Worm (Caenorhabditis elegans) whole organism, late embryonic: ENCODE data around the gene rabs-5.
A peak's percentile ranks its signal among the peaks of the same experiment; 100 is the strongest.

Source experiments
- F13H6.1 ChIP-seq: sonication (generic microtip); optimal IDR thresholded peaks from 2 replicates; lab custom pipeline; 2016; ENCODE audit warnings: missing genetic modification characterization, missing compliant biosample characterization
- K02D7.2 ChIP-seq: sonication (generic microtip); optimal IDR thresholded peaks from 2 replicates; lab custom pipeline; 2017; ENCODE audit warnings: mild to moderate bottlenecking, missing genetic modification characterization, missing compliant biosample characterization
- K09A11.1 ChIP-seq: sonication (generic microtip); optimal IDR thresholded peaks from 2 replicates; lab custom pipeline; 2017; ENCODE audit warnings: antibody characterized with exemption, mild to moderate bottlenecking, missing genetic modification characterization, missing compliant biosample characterization; ENCODE audit not compliant: insufficient read depth
- T23F11.4 ChIP-seq: fragments of 200-800 bp; sonication (Bioruptor generic); optimal IDR thresholded peaks from 2 replicates; lab custom pipeline; 2018; ENCODE audit warnings: mild to moderate bottlenecking, missing genetic modification characterization, missing compliant biosample characterization
- Y22D7AL.16 ChIP-seq: sonication (generic microtip); optimal IDR thresholded peaks from 2 replicates; lab custom pipeline; 2016; ENCODE audit warnings: missing genetic modification characterization, missing compliant biosample characterization
- ama-1 ChIP-seq: fragments of 150-350 bp; optimal IDR thresholded peaks from 2 replicates; lab custom pipeline; 2014
- ceh-14 ChIP-seq: sonication (generic microtip); optimal IDR thresholded peaks from 2 replicates; lab custom pipeline; 2016; ENCODE audit warnings: missing genotype, missing genetic modification characterization, missing compliant biosample characterization
- ceh-19 ChIP-seq: fragments of 200-800 bp; sonication (Bioruptor generic); optimal IDR thresholded peaks from 2 replicates; lab custom pipeline; 2018; ENCODE audit warnings: mild to moderate bottlenecking, missing genetic modification characterization, missing compliant biosample characterization
- ceh-22 ChIP-seq: sonication (generic microtip); optimal IDR thresholded peaks from 2 replicates; lab custom pipeline; 2017; ENCODE audit warnings: missing biosample characterization, missing genetic modification characterization
- ceh-30 ChIP-seq: fragments of 150-350 bp; optimal IDR thresholded peaks from 2 replicates; lab custom pipeline; 2014; ENCODE audit warnings: missing biosample characterization, missing genetic modification characterization
- ceh-31 ChIP-seq: sonication (generic microtip); optimal IDR thresholded peaks from 2 replicates; lab custom pipeline; 2016; ENCODE audit warnings: missing genetic modification characterization, missing compliant biosample characterization
- ceh-9 ChIP-seq: sonication (generic microtip); optimal IDR thresholded peaks from 2 replicates; lab custom pipeline; 2016; ENCODE audit warnings: mild to moderate bottlenecking, missing genetic modification characterization, inconsistent platforms, missing compliant biosample characterization
- che-1 ChIP-seq: sonication (generic microtip); optimal IDR thresholded peaks from 2 replicates; lab custom pipeline; 2016; ENCODE audit warnings: mild to moderate bottlenecking, missing genetic modification characterization, missing compliant biosample characterization
- dmd-4 ChIP-seq: sonication (generic microtip); optimal IDR thresholded peaks from 2 replicates; lab custom pipeline; 2016; ENCODE audit warnings: borderline replicate concordance, missing genetic modification characterization, missing compliant biosample characterization
- dve-1 ChIP-seq: sonication (generic microtip); optimal IDR thresholded peaks from 2 replicates; lab custom pipeline; 2017; ENCODE audit warnings: antibody characterized with exemption, mild to moderate bottlenecking, missing genetic modification characterization, missing compliant biosample characterization
- elt-2 ChIP-seq: sonication (generic microtip); optimal IDR thresholded peaks from 2 replicates; lab custom pipeline; 2016; ENCODE audit warnings: missing genetic modification reagents, missing genetic modification characterization, missing compliant biosample characterization
- ets-4 ChIP-seq: sonication (generic microtip); optimal IDR thresholded peaks from 2 replicates; lab custom pipeline; 2016; ENCODE audit warnings: missing genetic modification characterization, missing compliant biosample characterization
- fkh-10 ChIP-seq: fragments of 150-350 bp; optimal IDR thresholded peaks from 2 replicates; lab custom pipeline; 2014; ENCODE audit warnings: missing biosample characterization, missing genetic modification reagents, missing genetic modification characterization
- gmeb-2 ChIP-seq: sonication (generic microtip); optimal IDR thresholded peaks from 2 replicates; lab custom pipeline; 2016; ENCODE audit warnings: missing genetic modification characterization, inconsistent platforms, missing compliant biosample characterization
- hlh-13 ChIP-seq: fragments of 200-800 bp; sonication (Bioruptor generic); optimal IDR thresholded peaks from 2 replicates; lab custom pipeline; 2018; ENCODE audit warnings: mild to moderate bottlenecking, missing genetic modification characterization, missing compliant biosample characterization
- hlh-15 ChIP-seq: sonication (generic microtip); optimal IDR thresholded peaks from 2 replicates; lab custom pipeline; 2016; ENCODE audit warnings: missing genetic modification characterization, missing compliant biosample characterization
- lim-6 ChIP-seq: sonication (generic microtip); optimal IDR thresholded peaks from 2 replicates; lab custom pipeline; 2016; ENCODE audit warnings: missing genetic modification characterization, missing compliant biosample characterization
- lin-11 ChIP-seq: fragments of 200-800 bp; sonication (Bioruptor generic); optimal IDR thresholded peaks from 2 replicates; lab custom pipeline; 2018; ENCODE audit warnings: mild to moderate bottlenecking, missing genetic modification characterization, missing compliant biosample characterization
- madf-2 ChIP-seq: sonication (generic microtip); optimal IDR thresholded peaks from 2 replicates; lab custom pipeline; 2017; ENCODE audit warnings: missing genetic modification characterization, missing compliant biosample characterization
- mec-3 ChIP-seq: sonication (generic microtip); optimal IDR thresholded peaks from 2 replicates; lab custom pipeline; 2016; ENCODE audit warnings: borderline replicate concordance, missing genetic modification characterization, missing compliant biosample characterization
- nhr-11 ChIP-seq: fragments of 150-350 bp; optimal IDR thresholded peaks from 2 replicates; lab custom pipeline; 2014; ENCODE audit warnings: missing biosample characterization, missing genetic modification characterization
- nhr-232 ChIP-seq: sonication (generic microtip); optimal IDR thresholded peaks from 2 replicates; lab custom pipeline; 2016; ENCODE audit warnings: missing genetic modification characterization, missing compliant biosample characterization
- pag-3 ChIP-seq: sonication (generic microtip); optimal IDR thresholded peaks from 2 replicates; lab custom pipeline; 2016; ENCODE audit warnings: missing compliant biosample characterization, missing genetic modification characterization, borderline replicate concordance
- pat-9 ChIP-seq: fragments of 200-800 bp; sonication (Bioruptor generic); optimal IDR thresholded peaks from 2 replicates; lab custom pipeline; 2018; ENCODE audit warnings: mild to moderate bottlenecking, missing genetic modification characterization, moderate library complexity, missing compliant biosample characterization
- pax-1 ChIP-seq: fragments of 150-350 bp; optimal IDR thresholded peaks from 2 replicates; lab custom pipeline; 2014; ENCODE audit warnings: missing biosample characterization, missing genetic modification characterization
- pqm-1 ChIP-seq: sonication (generic microtip); optimal IDR thresholded peaks from 2 replicates; lab custom pipeline; 2016; ENCODE audit warnings: missing genetic modification characterization, missing compliant biosample characterization
- ref-2 ChIP-seq: sonication (generic microtip); optimal IDR thresholded peaks from 2 replicates; lab custom pipeline; 2016; ENCODE audit warnings: missing genetic modification characterization, missing compliant biosample characterization
- sox-2 ChIP-seq: fragments of 200-800 bp; sonication (Bioruptor generic); IDR thresholded peaks from 2 replicates; pipeline ENCODE4 v1.3.6; 2022; ENCODE audit warnings: missing genetic modification reagents, missing genetic modification characterization, missing compliant biosample characterization
- sox-4 ChIP-seq: sonication (generic microtip); optimal IDR thresholded peaks from 2 replicates; lab custom pipeline; 2017; ENCODE audit warnings: mild to moderate bottlenecking, missing genetic modification characterization, inconsistent platforms, missing compliant biosample characterization
- syd-9 ChIP-seq: sonication (generic microtip); optimal IDR thresholded peaks from 2 replicates; lab custom pipeline; 2016; ENCODE audit warnings: mild to moderate bottlenecking, missing genetic modification characterization, moderate library complexity, missing compliant biosample characterization
- tbx-2 ChIP-seq: sonication (generic microtip); optimal IDR thresholded peaks from 2 replicates; lab custom pipeline; 2016; ENCODE audit warnings: missing genetic modification characterization, missing compliant biosample characterization
- unc-42 ChIP-seq: sonication (generic microtip); optimal IDR thresholded peaks from 2 replicates; lab custom pipeline; 2016; ENCODE audit warnings: missing genotype, missing genetic modification characterization, missing compliant biosample characterization
- unc-55 ChIP-seq: sonication (generic microtip); optimal IDR thresholded peaks from 2 replicates; lab custom pipeline; 2017; ENCODE audit warnings: missing biosample characterization, missing genetic modification reagents, missing genetic modification characterization
- unc-86 ChIP-seq: sonication (generic microtip); optimal IDR thresholded peaks from 2 replicates; lab custom pipeline; 2016; ENCODE audit warnings: missing genetic modification characterization, missing compliant biosample characterization
- ztf-16 ChIP-seq: sonication (generic microtip); optimal IDR thresholded peaks from 2 replicates; lab custom pipeline; 2017; ENCODE audit warnings: missing genetic modification characterization, missing compliant biosample characterization

rabs-5 gene

DNA sequence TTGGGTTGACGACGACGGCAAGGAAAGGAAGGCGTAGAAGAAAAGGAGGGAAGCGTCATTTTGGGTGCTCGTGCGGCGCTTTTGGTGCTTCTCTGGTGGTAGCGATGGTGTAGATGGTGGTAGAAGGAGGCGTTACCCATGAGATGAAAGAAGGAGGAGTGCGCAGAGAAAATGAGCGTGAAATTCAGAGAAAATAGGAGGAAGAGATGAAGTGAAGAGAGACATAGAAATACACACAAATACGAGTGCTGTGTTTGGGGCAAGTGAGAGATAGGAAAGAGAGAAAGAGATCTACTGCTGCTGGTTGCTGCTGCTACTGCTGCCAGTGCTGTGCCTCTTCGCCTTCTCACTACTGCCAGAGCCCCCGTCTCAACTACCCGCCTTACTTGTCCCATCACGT lies 40.8 kb downstream of the rabs-5 start (continued):
- no peak for TF ChIP-seq ceh-9
- TF ChIP-seq Y22D7AL.16 (tag; lab: Kevin White, UChicago), result no peak
- no peak for TF ChIP-seq ama-1 (lab: Kevin White, UChicago)
- TF ChIP-seq hlh-15 (tag; lab: Kevin White, UChicago), result no peak
- TF ChIP-seq ceh-19, result no peak
- TF ChIP-seq ceh-14 (tag; lab: Kevin White, UChicago), result peak; percentile 54
- TF ChIP-seq lim-6, result no peak
- no peak for TF ChIP-seq pqm-1 (tag; lab: Kevin White, UChicago)
- TF ChIP-seq sox-2 (GFP tag; lab: Robert Waterston, UW), result no peak
- TF ChIP-seq fkh-10 (GFP tag; lab: Kevin White, UChicago), result no peak
- TF ChIP-seq unc-86, result no peak
- TF ChIP-seq F13H6.1 (tag; lab: Kevin White, UChicago), result no peak
- no peak for TF ChIP-seq pax-1 (tag; lab: Kevin White, UChicago)
- peak; percentile 20 for TF ChIP-seq T23F11.4 (GFP tag; lab: Kevin White, UChicago)
- TF ChIP-seq hlh-13, result no peak
- TF ChIP-seq ztf-16, result no peak
- no peak for TF ChIP-seq ceh-30
- TF ChIP-seq dve-1 (tag; lab: Kevin White, UChicago), result no peak
- TF ChIP-seq pag-3 (tag; lab: Kevin White, UChicago), result no peak
- TF ChIP-seq lin-11 (tag; lab: Kevin White, UChicago), result no peak
- TF ChIP-seq unc-55 (GFP tag; lab: Kevin White, UChicago), result peak; percentile 49
- TF ChIP-seq che-1 (tag; lab: Kevin White, UChicago), result no peak
- TF ChIP-seq ceh-22 (tag; lab: Kevin White, UChicago), result no peak
- TF ChIP-seq tbx-2 (tag; lab: Kevin White, UChicago), result peak; percentile 52
- TF ChIP-seq nhr-11 (tag; lab: Kevin White, UChicago), result no peak
- TF ChIP-seq K09A11.1 (tag; lab: Kevin White, UChicago), result no peak
- TF ChIP-seq pat-9, result no peak
- peak; percentile 1 for TF ChIP-seq elt-2 (tag; lab: Kevin White, UChicago)
- TF ChIP-seq ref-2, result peak; percentile 57
- no peak for TF ChIP-seq ets-4 (tag; lab: Kevin White, UChicago)
- peak; percentile 76 for TF ChIP-seq ceh-31 (tag; lab: Kevin White, UChicago)
- peak; percentile 33 for TF ChIP-seq dmd-4 (tag; lab: Kevin White, UChicago)
- peak; percentile 36 for TF ChIP-seq nhr-232 (tag; lab: Kevin White, UChicago)
- no peak for TF ChIP-seq mec-3 (tag; lab: Kevin White, UChicago)
- TF ChIP-seq sox-4 (tag; lab: Kevin White, UChicago), result no peak
- peak; percentile 48 for TF ChIP-seq unc-42 (tag; lab: Kevin White, UChicago)
- TF ChIP-seq syd-9, result peak; percentile 2

DNA sequence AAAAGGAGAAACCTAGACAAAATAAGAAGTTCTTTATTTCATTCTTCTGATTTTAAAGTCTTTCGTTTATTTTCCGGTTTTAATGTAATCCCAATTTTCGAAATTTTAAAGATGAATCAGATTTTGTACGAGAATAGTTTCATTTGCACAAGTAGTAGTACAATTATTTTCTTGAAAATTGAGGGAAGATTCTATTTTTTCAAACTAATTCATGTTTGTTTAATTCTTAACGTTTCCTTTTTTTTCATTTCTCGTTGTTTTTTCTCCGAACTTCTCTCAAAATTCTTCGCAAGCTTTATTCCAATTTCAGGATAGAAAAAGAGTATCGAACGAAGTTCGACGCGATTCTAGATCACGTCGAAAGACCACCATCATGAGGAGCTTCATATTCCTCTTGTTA lies 45.0 kb downstream of the rabs-5 start, which contains the start of gene sax-7:
Gene sax-7, plus strand, starts transcription at position 301 of the 400 bp plus-strand sequence.
- TF ChIP-seq ets-4 (tag; lab: Kevin White, UChicago) (no peak), ceh-22 (tag; lab: Kevin White, UChicago) (no peak)

- TF ChIP-seq gmeb-2 (tag; lab: Kevin White, UChicago), result no peak
- no peak for TF ChIP-seq ceh-22 (tag; lab: Kevin White, UChicago)
- TF ChIP-seq K02D7.2 (tag; lab: Kevin White, UChicago), result no peak
- no peak for TF ChIP-seq fkh-10 (GFP tag; lab: Kevin White, UChicago)
- TF ChIP-seq nhr-232 (tag; lab: Kevin White, UChicago), result no peak
- TF ChIP-seq madf-2 (tag; lab: Kevin White, UChicago), result no peak
These were observed 46.1 kb downstream of the rabs-5 start for ce11 chrIV:8061267-8061666.
